Worm (Caenorhabditis elegans) whole organism, L4 larva: ENCODE measurements around the gene R02F2.4.
A peak's percentile ranks its signal among the peaks of the same experiment; 100 is the strongest.

Experiments
- F37D6.2 ChIP-seq: sonication (generic microtip); optimal IDR thresholded peaks from 2 replicates; lab custom pipeline; 2016; ENCODE audit warnings: mild to moderate bottlenecking, missing genetic modification characterization, missing compliant biosample characterization
- T20F7.1 ChIP-seq: fragments of 200-800 bp; sonication (Bioruptor generic); optimal IDR thresholded peaks from 2 replicates; lab custom pipeline; 2018; ENCODE audit warnings: mild to moderate bottlenecking, missing genetic modification characterization, missing compliant biosample characterization
- ZK337.2 ChIP-seq: fragments of 200-800 bp; sonication (Bioruptor generic); IDR thresholded peaks from 2 replicates; pipeline ENCODE4 v1.3.6; 2022; ENCODE audit warnings: missing genetic modification reagents, missing genetic modification characterization, missing compliant biosample characterization
- ama-1 ChIP-seq: fragments of 150-350 bp; optimal IDR thresholded peaks from 2 replicates; lab custom pipeline; 2014; ENCODE audit warnings: inconsistent platforms, mixed read lengths
- ceh-28 ChIP-seq: fragments of 150-350 bp; optimal IDR thresholded peaks from 2 replicates; lab custom pipeline; 2014; ENCODE audit warnings: missing biosample characterization, missing genetic modification reagents, missing genetic modification characterization
- ceh-32 ChIP-seq: sonication (generic microtip); optimal IDR thresholded peaks from 2 replicates; lab custom pipeline; 2016; ENCODE audit warnings: mild to moderate bottlenecking, missing genetic modification characterization, missing compliant biosample characterization; ENCODE audit not compliant: poor library complexity
- ces-1 ChIP-seq: fragments of 150-350 bp; sonication (generic microtip); optimal IDR thresholded peaks from 4 replicates; lab custom pipeline; 2014; ENCODE audit warnings: missing biosample characterization, missing genetic modification reagents, missing genetic modification characterization
- daf-16 ChIP-seq, 3 experiments: sonication (generic microtip); optimal IDR thresholded peaks; 2 replicates each; lab custom pipeline; 2016 to 2017; ENCODE audit warnings: missing genetic modification characterization in 3 of 3, missing genetic modification reagents in 3 of 3, mild to moderate bottlenecking in 2 of 3, missing compliant biosample characterization in 2 of 3, missing biosample characterization in 1 of 3, moderate library complexity in 1 of 3
- dmd-6 ChIP-seq: fragments of 200-800 bp; sonication (Bioruptor generic); IDR thresholded peaks from 2 replicates; pipeline ENCODE4 v1.3.6; 2022; ENCODE audit warnings: missing genetic modification reagents, missing genetic modification characterization, missing compliant biosample characterization
- dpl-1 ChIP-seq: fragments of 150-350 bp; optimal IDR thresholded peaks from 2 replicates; lab custom pipeline; 2014; ENCODE audit warnings: missing biosample characterization, missing genetic modification reagents, missing genetic modification characterization
- dve-1 ChIP-seq: sonication (generic microtip); optimal IDR thresholded peaks from 2 replicates; lab custom pipeline; 2017; ENCODE audit warnings: antibody characterized with exemption, mild to moderate bottlenecking, missing genetic modification characterization, missing compliant biosample characterization; ENCODE audit not compliant: insufficient read depth
- hlh-11 ChIP-seq: fragments of 200-800 bp; sonication (Bioruptor generic); optimal IDR thresholded peaks from 2 replicates; lab custom pipeline; 2018; ENCODE audit warnings: mild to moderate bottlenecking, missing genetic modification characterization, missing compliant biosample characterization
- hlh-30 ChIP-seq: sonication (generic microtip); optimal IDR thresholded peaks from 2 replicates; lab custom pipeline; 2017; ENCODE audit warnings: antibody characterized with exemption, mild to moderate bottlenecking, missing genetic modification characterization, missing compliant biosample characterization; ENCODE audit not compliant: insufficient read depth
- hmg-1.1 ChIP-seq: fragments of 200-800 bp; sonication (Bioruptor generic); IDR thresholded peaks from 2 replicates; pipeline ENCODE4 v1.3.6; 2022; ENCODE audit warnings: missing genetic modification reagents, missing genetic modification characterization, missing compliant biosample characterization
- jun-1 ChIP-seq: fragments of 150-350 bp; optimal IDR thresholded peaks from 2 replicates; lab custom pipeline; 2014; ENCODE audit warnings: missing biosample characterization, missing genetic modification reagents, missing genetic modification characterization
- lin-13 ChIP-seq: fragments of 150-350 bp; optimal IDR thresholded peaks from 2 replicates; lab custom pipeline; 2014; ENCODE audit warnings: missing biosample characterization, missing genetic modification reagents, missing genetic modification characterization
- lin-38 ChIP-seq: fragments of 200-800 bp; sonication (Bioruptor generic); IDR thresholded peaks from 2 replicates; pipeline ENCODE4 v1.3.6; 2022; ENCODE audit warnings: missing genetic modification reagents, missing genetic modification characterization, missing compliant biosample characterization
- lir-3 ChIP-seq: sonication (generic microtip); optimal IDR thresholded peaks from 2 replicates; lab custom pipeline; 2016; ENCODE audit warnings: mild to moderate bottlenecking, missing genetic modification characterization, missing compliant biosample characterization
- lsy-2 ChIP-seq, 2 experiments: fragments of 150-350 bp in 1 of 2; sonication (generic microtip) in 1 of 2; optimal IDR thresholded peaks; 2 replicates each; lab custom pipeline; 2014 to 2017; ENCODE audit warnings: missing biosample characterization in 2 of 2, missing genetic modification characterization in 2 of 2
- madf-5 ChIP-seq, 2 experiments: fragments of 200-800 bp; sonication (Bioruptor generic); IDR thresholded peaks; 2 replicates each; pipeline ENCODE4 v1.3.6; 2022; ENCODE audit warnings: missing compliant biosample characterization in 2 of 2, missing genetic modification characterization in 2 of 2
- madf-9 ChIP-seq: fragments of 200-800 bp; sonication (Bioruptor generic); conservative IDR thresholded peaks from 2 replicates; pipeline ENCODE4 v1.3.6; 2022; ENCODE audit warnings: missing genetic modification reagents, missing genetic modification characterization, missing compliant biosample characterization
- mdt-29 ChIP-seq: fragments of 200-800 bp; sonication (Bioruptor generic); IDR thresholded peaks from 2 replicates; pipeline ENCODE4 v1.3.6; 2022; ENCODE audit warnings: missing genetic modification reagents, missing genetic modification characterization, missing compliant biosample characterization
- mes-2 ChIP-seq: sonication (generic microtip); optimal IDR thresholded peaks from 2 replicates; lab custom pipeline; 2016; ENCODE audit warnings: missing genotype, mild to moderate bottlenecking, missing genetic modification characterization, missing compliant biosample characterization; ENCODE audit not compliant: poor library complexity, severe bottlenecking
- mxl-2 ChIP-seq: fragments of 200-800 bp; sonication (Bioruptor generic); conservative IDR thresholded peaks from 2 replicates; pipeline ENCODE4 v1.3.6; 2022; ENCODE audit warnings: missing genetic modification reagents, missing genetic modification characterization, missing compliant biosample characterization
- nhr-25 ChIP-seq: sonication (generic microtip); optimal IDR thresholded peaks from 2 replicates; lab custom pipeline; 2017; ENCODE audit warnings: missing genetic modification characterization, mild to moderate bottlenecking, missing compliant biosample characterization, antibody characterized with exemption, moderate library complexity, borderline replicate concordance; ENCODE audit not compliant: insufficient read depth
- nhr-28 ChIP-seq: fragments of 150-350 bp; optimal IDR thresholded peaks from 2 replicates; lab custom pipeline; 2014; ENCODE audit warnings: missing biosample characterization, missing genetic modification characterization
- nhr-41 ChIP-seq: fragments of 200-800 bp; sonication (Bioruptor generic); IDR thresholded peaks from 2 replicates; pipeline ENCODE4 v1.3.6; 2022; ENCODE audit warnings: missing genetic modification reagents, missing genetic modification characterization, missing compliant biosample characterization
- nhr-76 ChIP-seq: fragments of 150-350 bp; optimal IDR thresholded peaks from 2 replicates; lab custom pipeline; 2014; ENCODE audit warnings: missing biosample characterization, missing genetic modification characterization
- pha-4 ChIP-seq, 2 experiments: fragments of 150-350 bp in 1 of 2; fragments of 200-800 bp in 1 of 2; sonication (Bioruptor generic) in 1 of 2; IDR thresholded peaks in 1 of 2; optimal IDR thresholded peaks in 1 of 2; 2 replicates each; pipeline versions ENCODE4 v1.3.6 to Lab custom; 2014 to 2022; ENCODE audit warnings: missing genetic modification characterization in 2 of 2, missing genetic modification reagents in 2 of 2, missing biosample characterization in 1 of 2, missing compliant biosample characterization in 1 of 2
- pqm-1 ChIP-seq: sonication (generic microtip); optimal IDR thresholded peaks from 2 replicates; lab custom pipeline; 2017; ENCODE audit warnings: missing biosample characterization, missing genetic modification characterization
- rbr-2 ChIP-seq: sonication (generic microtip); optimal IDR thresholded peaks from 2 replicates; lab custom pipeline; 2016; ENCODE audit warnings: missing genotype, missing genetic modification characterization, missing compliant biosample characterization
- saeg-2 ChIP-seq: fragments of 200-800 bp; sonication (Bioruptor generic); IDR thresholded peaks from 2 replicates; pipeline ENCODE4 v1.3.6; 2022; ENCODE audit warnings: missing genetic modification reagents, missing genetic modification characterization, missing compliant biosample characterization
- sdz-12 ChIP-seq: fragments of 200-800 bp; sonication (Bioruptor generic); optimal IDR thresholded peaks from 2 replicates; lab custom pipeline; 2018; ENCODE audit warnings: mild to moderate bottlenecking, missing genetic modification characterization, missing compliant biosample characterization
- spr-1 ChIP-seq: sonication (generic microtip); optimal IDR thresholded peaks from 2 replicates; lab custom pipeline; 2016; ENCODE audit warnings: mild to moderate bottlenecking, missing genetic modification characterization, missing compliant biosample characterization
- unc-130 ChIP-seq: sonication (generic microtip); optimal IDR thresholded peaks from 2 replicates; lab custom pipeline; 2016; ENCODE audit warnings: missing genetic modification reagents, missing genetic modification characterization, missing compliant biosample characterization
- unc-62 ChIP-seq, 3 experiments: fragments of 150-350 bp in 1 of 3; sonication (generic microtip); optimal IDR thresholded peaks in 2 of 3; peaks in 1 of 3; 1 replicate in 1 of 3; 2 replicates in 2 of 3; lab custom pipeline; 2014 to 2017; ENCODE audit warnings: missing biosample characterization in 3 of 3, missing genetic modification characterization in 3 of 3, missing genetic modification reagents in 3 of 3, missing genotype in 1 of 3
- vab-7 ChIP-seq: fragments of 200-800 bp; sonication (Bioruptor generic); IDR thresholded peaks from 2 replicates; pipeline ENCODE4 v1.3.6; 2022; ENCODE audit warnings: missing genetic modification reagents, missing genetic modification characterization, missing compliant biosample characterization
- zag-1 ChIP-seq: fragments of 150-350 bp; optimal IDR thresholded peaks from 2 replicates; lab custom pipeline; 2014; ENCODE audit warnings: missing biosample characterization, missing genetic modification characterization
- zfp-2 ChIP-seq: sonication (generic microtip); optimal IDR thresholded peaks from 2 replicates; lab custom pipeline; 2016; ENCODE audit warnings: mild to moderate bottlenecking, missing genetic modification characterization, missing compliant biosample characterization

Gene R02F2.4

DNA sequence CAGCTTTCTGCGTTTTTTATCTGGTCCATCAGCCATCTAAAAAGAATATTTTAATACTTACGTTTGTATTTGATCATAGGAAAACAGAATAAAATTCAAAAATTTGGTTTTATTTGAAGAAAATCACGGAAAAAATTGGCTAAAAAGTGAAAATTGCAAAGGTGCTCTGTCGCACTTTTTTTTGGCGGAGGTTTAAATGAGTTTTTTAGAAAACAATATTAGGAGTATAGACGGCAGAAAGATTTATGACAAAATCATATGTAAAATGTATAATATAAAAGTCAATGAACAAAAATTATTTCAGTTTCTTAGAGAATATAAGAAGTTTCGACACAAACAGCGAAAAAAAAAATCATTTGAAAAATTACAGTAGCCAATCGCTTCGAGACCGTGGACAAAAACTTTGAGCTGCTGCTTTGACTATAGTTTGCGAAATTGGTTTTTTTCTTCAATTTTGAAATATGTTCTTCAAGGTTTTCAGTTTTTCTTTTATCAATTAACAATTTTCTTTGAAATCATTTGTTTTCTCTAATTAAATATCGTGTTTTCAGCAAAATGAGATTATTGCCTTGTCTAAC, at the start of gene R02F2.4, which contains the start of gene R02F2.7:
Gene R02F2.4, plus strand, starts transcription at position 552 of the 578 bp plus-strand sequence.
Gene R02F2.7, minus strand, starts transcription at position 36 of the 578 bp plus-strand sequence.
- TF ChIP-seq mes-2 (tag; lab: Kevin White, UChicago) (peak; percentile 41), dpl-1 (GFP tag; lab: Kevin White, UChicago) (peak; percentile 74), nhr-25 (tag; lab: Kevin White, UChicago) (no peak), ZK337.2 (no peak), unc-130 (GFP tag; lab: Kevin White, UChicago) (peak; percentile 22)

DNA sequence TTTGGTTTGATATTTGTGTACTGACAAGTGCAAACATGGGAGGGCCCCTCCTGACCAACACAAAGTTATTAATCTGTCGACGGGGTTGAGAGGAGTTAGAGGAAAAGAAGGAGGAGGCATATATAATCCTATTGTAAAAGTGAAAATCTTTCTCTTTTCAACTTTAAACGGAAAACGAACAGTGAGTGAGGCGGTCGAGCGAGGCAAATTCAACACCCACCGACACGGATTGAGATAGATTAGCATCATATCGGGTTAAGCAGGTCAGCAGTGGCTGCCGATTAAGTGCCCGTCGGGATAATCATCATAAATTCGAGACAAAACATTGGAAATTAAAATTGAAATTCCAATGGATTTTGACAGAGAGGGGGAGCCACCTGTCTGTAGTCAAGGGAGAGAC, 47.8 kb upstream of the R02F2.4 start:
- TF ChIP-seq unc-62 (GFP tag; optimal IDR thresholded peaks at IDR 0.05 in 1 of 2; lab: Kevin White, UChicago) (peak in 1 of 2 experiments; percentile 37), unc-62 (tag; optimal IDR thresholded peaks at IDR 0.05; lab: Kevin White, UChicago) (no peak), saeg-2 (GFP tag; lab: Robert Waterston, UW) (no peak)

DNA sequence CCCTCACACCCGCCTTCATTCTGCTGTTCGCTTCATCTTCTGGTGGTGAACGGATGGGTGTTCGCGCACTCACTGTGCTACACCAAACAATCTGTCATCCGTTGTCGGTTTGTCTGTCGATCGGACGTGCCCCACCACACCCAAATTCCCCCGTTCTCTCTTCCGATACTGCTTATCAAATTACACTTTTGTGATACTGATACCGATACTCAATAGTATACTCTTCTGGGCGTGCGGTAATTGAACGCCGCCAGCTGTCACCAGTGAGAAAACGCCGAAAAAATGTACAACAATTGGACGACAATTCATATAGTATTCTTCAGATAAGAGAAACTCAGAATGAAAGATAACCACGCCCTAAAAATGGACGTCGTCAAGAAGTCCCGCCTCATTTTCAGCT, 46.0 kb upstream of the R02F2.4 start:
- TF ChIP-seq T20F7.1 (GFP tag; lab: Kevin White, UChicago), result no peak
- TF ChIP-seq sdz-12, result no peak
- no peak for TF ChIP-seq madf-9 (GFP tag; lab: Robert Waterston, UW)
- TF ChIP-seq nhr-28, result peak; percentile 19
- peak; percentile 58 for TF ChIP-seq hlh-11 (tag; lab: Kevin White, UChicago)
- peak; percentile 31 for TF ChIP-seq pqm-1
- TF ChIP-seq dmd-6, result peak; percentile 55
- no peak for TF ChIP-seq hlh-30

DNA sequence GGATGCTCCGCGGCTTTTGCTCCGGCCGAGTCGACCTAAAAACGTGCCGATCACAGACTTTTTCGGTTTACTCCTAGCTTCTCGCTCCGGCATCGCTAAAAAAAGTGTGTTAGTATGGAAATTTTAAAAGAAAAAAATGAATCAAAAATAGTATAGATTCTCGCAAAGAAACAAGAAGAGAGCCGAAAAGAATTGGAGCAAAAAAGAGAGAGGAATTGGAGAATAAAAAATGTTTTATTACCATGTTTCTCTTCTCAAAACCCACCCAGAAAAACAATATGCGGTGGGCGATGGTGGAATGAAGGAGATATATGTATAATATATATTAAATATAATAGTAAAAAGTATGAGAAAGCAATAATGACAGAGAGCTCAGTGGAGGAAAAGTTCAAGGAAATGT, 43.5 kb upstream of the R02F2.4 start, which contains the start of gene W03A5.6:
Gene W03A5.6, minus strand, starts transcription at position 101 of the 400 bp plus-strand sequence.
- 0 out of 2 replicates have a peak, but pooled peaks have one; percentile 16 for TF ChIP-seq lin-38
- TF ChIP-seq mxl-2 (GFP tag; lab: Robert Waterston, UW), result no peak

DNA sequence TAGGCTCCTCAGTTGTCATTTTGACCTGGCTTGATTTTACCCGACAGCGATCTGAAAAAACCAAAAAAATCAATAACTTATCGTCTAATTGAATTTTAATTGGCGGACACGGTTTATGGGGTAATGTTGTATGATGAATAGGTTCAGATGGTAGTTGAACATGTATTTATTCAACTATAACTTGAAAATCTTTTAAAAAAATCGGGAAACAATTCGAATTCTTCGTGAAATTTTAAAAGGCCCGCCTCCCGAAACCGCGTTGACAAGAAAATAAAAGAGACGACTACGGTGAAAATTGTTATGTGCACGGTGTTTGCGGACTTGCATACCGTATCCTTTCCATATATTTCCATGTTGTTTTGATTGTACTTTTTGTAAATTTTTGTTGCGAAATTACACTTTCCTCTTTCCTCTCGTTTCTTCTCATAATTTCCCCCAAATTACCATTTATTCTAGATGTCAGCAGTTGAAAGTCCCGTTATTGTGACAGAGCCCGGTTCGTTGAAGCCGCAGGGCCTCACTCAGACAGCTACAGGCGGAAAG, 41.3 kb upstream of the R02F2.4 start, which contains the start of the genes T24G10.2 and disl-2:
Gene T24G10.2, minus strand, starts transcription at position 51 of the 543 bp plus-strand sequence.
Gene disl-2, plus strand, starts transcription at position 457 of the 543 bp plus-strand sequence.
- peak; percentile 14; the same call in 1 of the 2 replicates for TF ChIP-seq dmd-6
- peak; percentile 90 to 99 for TF ChIP-seq lsy-2 (tag; optimal IDR thresholded peaks at IDR 0.05; lab: Kevin White, UChicago)
- TF ChIP-seq daf-16 (GFP tag; optimal IDR thresholded peaks at IDR 0.05; lab: Kevin White, UChicago), result no peak
- peak; percentile 48 for TF ChIP-seq daf-16 (tag; optimal IDR thresholded peaks at IDR 0.05; lab: Kevin White, UChicago)
- TF ChIP-seq nhr-76 (tag; lab: Kevin White, UChicago), result peak; percentile 28
- TF ChIP-seq spr-1, result no peak
- TF ChIP-seq rbr-2 (tag; lab: Kevin White, UChicago), result peak; percentile 2
- TF ChIP-seq jun-1 (tag; lab: Kevin White, UChicago), result no peak
- TF ChIP-seq mdt-29 (GFP tag; lab: Robert Waterston, UW), result no peak
- peak; percentile 35 for TF ChIP-seq ceh-28 (tag; lab: Kevin White, UChicago)
- no peak for TF ChIP-seq madf-5 (GFP tag; IDR thresholded peaks at IDR 0.05; lab: Robert Waterston, UW)
- peak; percentile 65 for TF ChIP-seq dpl-1 (GFP tag; lab: Kevin White, UChicago)
- no peak for TF ChIP-seq hmg-1.1 (GFP tag; lab: Robert Waterston, UW)
- TF ChIP-seq vab-7, result no peak
- TF ChIP-seq lin-13 (GFP tag; lab: Kevin White, UChicago), result peak; percentile 29
- TF ChIP-seq ceh-32 (tag; lab: Kevin White, UChicago), result no peak
- no peak for TF ChIP-seq F37D6.2 (tag; lab: Kevin White, UChicago)
- no peak for TF ChIP-seq pha-4 (GFP tag; IDR thresholded peaks at IDR 0.05; lab: Robert Waterston, UW)
- peak; percentile 68 for TF ChIP-seq pha-4 (tag; optimal IDR thresholded peaks at IDR 0.05; lab: Kevin White, UChicago)
- TF ChIP-seq madf-9 (GFP tag; lab: Robert Waterston, UW), result no peak
- TF ChIP-seq nhr-41 (GFP tag; lab: Robert Waterston, UW), result no peak
- TF ChIP-seq unc-130 (GFP tag; lab: Kevin White, UChicago), result no peak
- TF ChIP-seq dve-1 (tag; lab: Kevin White, UChicago), result peak; percentile 43
- peak; percentile 46 for TF ChIP-seq ama-1 (lab: Kevin White, UChicago)
- TF ChIP-seq zfp-2 (tag; lab: Kevin White, UChicago), result no peak
- no peak for TF ChIP-seq lir-3
- no peak for TF ChIP-seq ces-1 (GFP tag; lab: Kevin White, UChicago)
- no peak for TF ChIP-seq zag-1 (tag; lab: Kevin White, UChicago)
- no peak for TF ChIP-seq sdz-12
